Worm (Caenorhabditis elegans): ENCODE results near the gene spp-4.
"Not testable (repeated sequence)": the region's sequence is repeated elsewhere in the genome, so short reads cannot be mapped to it uniquely, and the experiment has no call there.

DNA sequence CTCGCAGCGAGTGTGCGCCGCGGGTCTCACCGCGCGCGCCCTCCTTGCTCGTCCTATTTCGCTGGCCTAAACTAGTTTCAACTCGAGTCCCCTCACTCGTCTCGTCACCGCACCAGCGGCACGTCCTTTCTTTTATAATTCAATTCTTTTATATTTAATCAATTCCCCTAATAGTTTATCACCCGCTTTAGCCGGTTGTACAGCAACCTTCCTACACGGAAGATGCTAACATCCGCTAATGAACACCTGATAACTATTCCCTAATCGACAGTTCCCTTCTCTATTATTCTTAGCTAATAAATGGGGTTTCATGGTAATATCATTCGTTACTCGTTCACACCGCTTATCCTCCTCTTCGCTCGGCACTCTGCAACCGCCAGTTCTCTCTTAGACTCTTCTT lies 46.7 kb upstream of the spp-4 start, which contains the start of gene C56G3.2:
- TF ChIP-seq M03D4.4, lin-13 (tag; optimal IDR thresholded peaks at IDR 0.05): not testable (repeated sequence)
